Fruit fly (Drosophila melanogaster) whole organism, embryonic: Measurements from ENCODE around the gene CG6168.

Experiments
- CG11695 ChIP-seq: fragments of 200-800 bp; sonication (Bioruptor generic); IDR thresholded peaks from 3 replicates; pipeline ENCODE4 v1.3.6; 2022; ENCODE audit warnings: missing biosample characterization, missing genetic modification characterization
- CG11723 ChIP-seq: fragments of 200-800 bp; sonication (Bioruptor generic); optimal IDR thresholded peaks from 2 replicates; lab custom pipeline; 2017; ENCODE audit warnings: missing biosample characterization, mild to moderate bottlenecking, missing genetic modification characterization
- CG1233 ChIP-seq: fragments of 200-800 bp; sonication (Bioruptor generic); optimal IDR thresholded peaks from 4 replicates; lab custom pipeline; 2018; ENCODE audit warnings: missing biosample characterization, mild to moderate bottlenecking, missing genetic modification characterization
- CG16863 ChIP-seq: fragments of 200-800 bp; sonication (Bioruptor generic); optimal IDR thresholded peaks from 3 replicates; lab custom pipeline; 2016; ENCODE audit warnings: missing biosample characterization, missing genetic modification characterization
- CG17328 ChIP-seq: fragments of 200-800 bp; sonication (Bioruptor generic); IDR thresholded peaks from 2 replicates; pipeline ENCODE4 v1.3.6; 2022; ENCODE audit warnings: missing biosample characterization, missing genetic modification characterization
- CG17361 ChIP-seq: fragments of 200-800 bp; sonication (Bioruptor generic); IDR thresholded peaks from 3 replicates; pipeline ENCODE4 v1.3.6; 2022; ENCODE audit warnings: missing biosample characterization, missing genetic modification characterization
- CG17802 ChIP-seq: fragments of 200-800 bp; sonication (Bioruptor generic); optimal IDR thresholded peaks from 2 replicates; lab custom pipeline; 2018; ENCODE audit warnings: missing biosample characterization, mild to moderate bottlenecking, missing genetic modification characterization, moderate library complexity
- CG17912 ChIP-seq: fragments of 200-800 bp; sonication (Bioruptor generic); optimal IDR thresholded peaks from 2 replicates; lab custom pipeline; 2018; ENCODE audit warnings: missing biosample characterization, mild to moderate bottlenecking, missing genetic modification characterization
- CG6254 ChIP-seq: fragments of 200-800 bp; sonication (Bioruptor generic); optimal IDR thresholded peaks from 3 replicates; lab custom pipeline; 2017; ENCODE audit warnings: mild to moderate bottlenecking, missing biosample characterization, missing genetic modification reagents, missing genetic modification characterization
- CG7786 ChIP-seq: fragments of 200-800 bp; sonication (Bioruptor generic); optimal IDR thresholded peaks from 2 replicates; lab custom pipeline; 2016; ENCODE audit warnings: missing biosample characterization, missing genetic modification characterization
- CG9609 ChIP-seq: fragments of 200-800 bp; sonication (Bioruptor generic); optimal IDR thresholded peaks from 3 replicates; lab custom pipeline; 2016; ENCODE audit warnings: missing biosample characterization, missing genetic modification characterization
- Dfd ChIP-seq, 2 experiments: fragments of >200 bp; optimal IDR thresholded peaks; 2 replicates each; lab custom pipeline; 2017; ENCODE audit warnings: missing biosample characterization in 2 of 2, missing genetic modification characterization in 2 of 2
- Dref ChIP-seq: fragments of 200-800 bp; sonication (Bioruptor generic); IDR thresholded peaks from 2 replicates; pipeline ENCODE4 v1.3.6; 2022; ENCODE audit warnings: missing biosample characterization, missing genetic modification characterization
- Drgx ChIP-seq: fragments of 200-800 bp; sonication (Bioruptor generic); IDR thresholded peaks from 2 replicates; pipeline ENCODE4 v1.3.6; 2022; ENCODE audit warnings: missing biosample characterization, missing genetic modification characterization
- H15 ChIP-seq: fragments of 200-800 bp; sonication (Bioruptor generic); IDR thresholded peaks from 3 replicates; pipeline ENCODE4 v1.3.6; 2022; ENCODE audit warnings: missing biosample characterization, missing genetic modification characterization
- HLH3B ChIP-seq: fragments of 200-800 bp; sonication (Bioruptor generic); IDR thresholded peaks from 2 replicates; pipeline ENCODE4 v1.3.6; 2022; ENCODE audit warnings: missing biosample characterization, missing genetic modification characterization
- Jarid2 ChIP-seq: fragments of 200-800 bp; sonication (Bioruptor generic); optimal IDR thresholded peaks from 3 replicates; lab custom pipeline; 2017; ENCODE audit warnings: mild to moderate bottlenecking, missing biosample characterization, missing genetic modification reagents, missing genetic modification characterization
- Med ChIP-seq: fragments of 200-800 bp; sonication (Bioruptor generic); peaks from one replicate; lab custom pipeline; 2016; ENCODE audit warnings: missing biosample characterization, missing genetic modification characterization, mild to moderate bottlenecking, inconsistent platforms, moderate library complexity
- Meics ChIP-seq: fragments of 200-800 bp; sonication (Bioruptor generic); optimal IDR thresholded peaks from 2 replicates; lab custom pipeline; 2017; ENCODE audit warnings: missing biosample characterization, mild to moderate bottlenecking, missing genetic modification characterization
- Nf-YB ChIP-seq: fragments of 200-800 bp; sonication (Bioruptor generic); optimal IDR thresholded peaks from 3 replicates; lab custom pipeline; 2019; ENCODE audit warnings: missing biosample characterization, mild to moderate bottlenecking, missing genetic modification characterization, moderate library complexity
- Oli ChIP-seq: fragments of 200-800 bp; sonication (Bioruptor generic); optimal IDR thresholded peaks from 2 replicates; lab custom pipeline; 2018; ENCODE audit warnings: missing biosample characterization, mild to moderate bottlenecking, missing genetic modification characterization, moderate library complexity
- Poxn ChIP-seq: fragments of 200-800 bp; sonication (Bioruptor generic); IDR thresholded peaks from 2 replicates; pipeline ENCODE4 v1.3.6; 2022; ENCODE audit warnings: missing biosample characterization, missing genetic modification characterization
- Sox100B ChIP-seq: fragments of 200-800 bp; sonication (Bioruptor generic); optimal IDR thresholded peaks from 3 replicates; lab custom pipeline; 2018; ENCODE audit warnings: missing biosample characterization, mild to moderate bottlenecking, missing genetic modification characterization
- Spps ChIP-seq: fragments of 200-800 bp; sonication (Bioruptor generic); optimal IDR thresholded peaks from 2 replicates; lab custom pipeline; 2018; ENCODE audit warnings: missing biosample characterization, mild to moderate bottlenecking, missing genetic modification characterization
- Vsx1 ChIP-seq: fragments of 200-800 bp; sonication (Bioruptor generic); optimal IDR thresholded peaks from 2 replicates; lab custom pipeline; 2017; ENCODE audit warnings: missing biosample characterization, mild to moderate bottlenecking, missing genetic modification characterization, missing genetic modification reagents
- Xrp1 ChIP-seq: fragments of 200-800 bp; sonication (Bioruptor generic); IDR thresholded peaks from 2 replicates; pipeline ENCODE4 v1.3.6; 2022; ENCODE audit warnings: missing biosample characterization, missing genetic modification characterization
- bab2 ChIP-seq: fragments of 200-800 bp; sonication (Bioruptor generic); optimal IDR thresholded peaks from 2 replicates; lab custom pipeline; 2016; ENCODE audit warnings: missing biosample characterization, missing genetic modification characterization
- bbx ChIP-seq: fragments of 200-800 bp; sonication (Bioruptor generic); IDR thresholded peaks from 2 replicates; pipeline ENCODE4 v1.3.6; 2022; ENCODE audit warnings: missing biosample characterization, missing genetic modification characterization; ENCODE audit not compliant: partially characterized antibody
- cad ChIP-seq: fragments of >200 bp; optimal IDR thresholded peaks from 2 replicates; lab custom pipeline; 2017; ENCODE audit warnings: missing biosample characterization, missing genetic modification characterization
- chn ChIP-seq: fragments of 200-800 bp; sonication (Bioruptor generic); optimal IDR thresholded peaks from 2 replicates; lab custom pipeline; 2016; ENCODE audit warnings: missing biosample characterization, missing genetic modification characterization
- danr ChIP-seq: fragments of 200-800 bp; sonication (Bioruptor generic); IDR thresholded peaks from 2 replicates; pipeline ENCODE4 v1.3.6; 2022; ENCODE audit warnings: missing biosample characterization, missing genetic modification characterization
- ewg ChIP-seq: fragments of 200-800 bp; sonication (Bioruptor generic); optimal IDR thresholded peaks from 3 replicates; lab custom pipeline; 2017; ENCODE audit warnings: mild to moderate bottlenecking, missing biosample characterization, missing genetic modification reagents, missing genetic modification characterization
- gce ChIP-seq: fragments of 200-800 bp; sonication (Bioruptor generic); IDR thresholded peaks from 3 replicates; pipeline ENCODE4 v1.3.6; 2022; ENCODE audit warnings: missing biosample characterization, missing genetic modification characterization
- gem ChIP-seq: fragments of 200-800 bp; sonication (Bioruptor generic); optimal IDR thresholded peaks from 2 replicates; lab custom pipeline; 2019; ENCODE audit warnings: missing biosample characterization, mild to moderate bottlenecking, missing genetic modification characterization, moderate library complexity
- lmd ChIP-seq: fragments of 200-800 bp; sonication (Bioruptor generic); IDR thresholded peaks from 2 replicates; pipeline ENCODE4 v1.3.6; 2022; ENCODE audit warnings: missing biosample characterization, missing genetic modification characterization
- lola ChIP-seq, 3 experiments: fragments of >200 bp in 2 of 3; fragments of 200-800 bp in 1 of 3; sonication (Bioruptor generic) in 1 of 3; optimal IDR thresholded peaks; 2 replicates each; lab custom pipeline; 2017 to 2019; ENCODE audit warnings: missing biosample characterization in 3 of 3, missing genetic modification characterization in 3 of 3, mild to moderate bottlenecking in 1 of 3, moderate library complexity in 1 of 3
- nerfin-1 ChIP-seq: fragments of 200-800 bp; sonication (Bioruptor generic); optimal IDR thresholded peaks from 3 replicates; lab custom pipeline; 2019; ENCODE audit warnings: missing biosample characterization, mild to moderate bottlenecking, missing genetic modification characterization, moderate library complexity
- nerfin-2 ChIP-seq: fragments of 200-800 bp; sonication (Bioruptor generic); IDR thresholded peaks from 2 replicates; pipeline ENCODE4 v1.3.6; 2022; ENCODE audit warnings: missing biosample characterization, missing genetic modification characterization; ENCODE audit not compliant: partially characterized antibody
- onecut ChIP-seq: fragments of 200-800 bp; sonication (Bioruptor generic); IDR thresholded peaks from 2 replicates; pipeline ENCODE4 v1.3.6; 2022; ENCODE audit warnings: missing biosample characterization, missing genetic modification characterization
- pita ChIP-seq: fragments of 200-800 bp; sonication (Bioruptor generic); optimal IDR thresholded peaks from 2 replicates; lab custom pipeline; 2017; ENCODE audit warnings: missing biosample characterization, mild to moderate bottlenecking, missing genetic modification characterization
- psq ChIP-seq: fragments of 200-800 bp; sonication (Bioruptor generic); optimal IDR thresholded peaks from 2 replicates; lab custom pipeline; 2017; ENCODE audit warnings: missing biosample characterization, missing genetic modification characterization
- ranshi ChIP-seq: fragments of 200-800 bp; sonication (Bioruptor generic); IDR thresholded peaks from 2 replicates; pipeline ENCODE4 v1.3.6; 2022; ENCODE audit warnings: missing biosample characterization, missing genetic modification characterization
- row ChIP-seq: fragments of 200-800 bp; sonication (Bioruptor generic); IDR thresholded peaks from 3 replicates; pipeline ENCODE4 v1.3.6; 2022; ENCODE audit warnings: missing biosample characterization, missing genetic modification characterization
- sisA ChIP-seq: fragments of 200-800 bp; sonication (Bioruptor generic); IDR thresholded peaks from 2 replicates; pipeline ENCODE4 v1.3.6; 2022; ENCODE audit warnings: missing biosample characterization, missing genetic modification characterization
- stc ChIP-seq: fragments of 200-800 bp; sonication (Bioruptor generic); IDR thresholded peaks from 2 replicates; pipeline ENCODE4 v1.3.6; 2022; ENCODE audit warnings: missing biosample characterization, missing genetic modification characterization
- sug ChIP-seq: fragments of 200-800 bp; optimal IDR thresholded peaks from 2 replicates; lab custom pipeline; 2019; ENCODE audit warnings: missing biosample characterization, mild to moderate bottlenecking, missing genetic modification characterization, moderate library complexity
- zf30C ChIP-seq: fragments of 200-800 bp; sonication (Bioruptor generic); optimal IDR thresholded peaks from 3 replicates; lab custom pipeline; 2018; ENCODE audit warnings: missing biosample characterization, mild to moderate bottlenecking, missing genetic modification characterization

The CG6168 gene

dm6 chr3L:11366422-11366821 lies 44.9 kb upstream of the CG6168 start (continued):
- TF ChIP-seq CG17361 (GFP tag; lab: Robert Waterston, UW) (no peak), Meics (GFP tag; lab: Kevin White, UChicago) (no peak), CG11723 (GFP tag; lab: Kevin White, UChicago) (no peak), Dref (GFP tag; lab: Robert Waterston, UW) (no peak), nerfin-1 (tag; lab: Kevin White, UChicago) (no peak), Oli (tag; lab: Kevin White, UChicago) (no peak), CG11695 (GFP tag; lab: Robert Waterston, UW) (no peak), pita (no peak)

dm6 chr3L:11365432-11366318 lies 44.2 kb upstream of the CG6168 start:
- TF ChIP-seq gce (GFP tag; lab: Robert Waterston, UW) (0 out of 3 replicates have a peak, but pooled peaks have one; percentile 5), H15 (0 out of 3 replicates have a peak, but pooled peaks have one; percentile 26), CG11723 (GFP tag; lab: Kevin White, UChicago) (no peak), gem (peak; percentile 32), chn (GFP tag; lab: Kevin White, UChicago) (no peak), CG1233 (GFP tag; lab: Kevin White, UChicago) (no peak), Nf-YB (GFP tag; lab: Kevin White, UChicago) (no peak), Sox100B (GFP tag; lab: Kevin White, UChicago) (peak; percentile 31), sug (tag; lab: Kevin White, UChicago) (peak; percentile 46), CG7786 (no peak), zf30C (no peak), bbx (0 out of 2 replicates have a peak, but pooled peaks have one; percentile 30), Poxn (GFP tag; lab: Robert Waterston, UW) (no peak), Drgx (GFP tag; lab: Robert Waterston, UW) (peak; percentile 63), sisA (GFP tag; lab: Robert Waterston, UW) (0 out of 2 replicates have a peak, but pooled peaks have one; percentile 8), row (GFP tag; lab: Robert Waterston, UW) (peak; percentile 16; the same call in 1 of the 3 replicates), Med (GFP tag; lab: Kevin White, UChicago) (peak; percentile 68), onecut (GFP tag; lab: Robert Waterston, UW) (no peak), HLH3B (GFP tag; lab: Robert Waterston, UW) (no peak), stc (0 out of 2 replicates have a peak, but pooled peaks have one; percentile 25), lola (GFP tag; optimal IDR thresholded peaks at IDR 0.05; lab: Kevin White, UChicago) (peak in 1 of 3 experiments; percentile 8), CG16863 (GFP tag; lab: Kevin White, UChicago) (no peak), Xrp1 (GFP tag; lab: Robert Waterston, UW) (peak; percentile 5; the same call in 1 of the 2 replicates), bab2 (GFP tag; lab: Kevin White, UChicago) (no peak), CG17802 (tag; lab: Kevin White, UChicago) (peak; percentile 1), CG17912 (GFP tag; lab: Kevin White, UChicago) (no peak), cad (GFP tag; lab: Kevin White, UChicago) (no peak), Vsx1 (GFP tag; lab: Kevin White, UChicago) (no peak), Spps (tag; lab: Kevin White, UChicago) (no peak), CG9609 (GFP tag; lab: Kevin White, UChicago) (peak; percentile 3), ranshi (GFP tag; lab: Robert Waterston, UW) (0 out of 2 replicates have a peak, but pooled peaks have one; percentile 20), ewg (GFP tag; lab: Kevin White, UChicago) (peak; percentile 0), CG17328 (no peak), nerfin-2 (GFP tag; lab: Robert Waterston, UW) (no peak), psq (GFP tag; lab: Kevin White, UChicago) (peak; percentile 33), danr (GFP tag; lab: Robert Waterston, UW) (0 out of 2 replicates have a peak, but pooled peaks have one; percentile 17), Dfd (GFP tag; optimal IDR thresholded peaks at IDR 0.05; lab: Kevin White, UChicago) (no peak), Jarid2 (GFP tag; lab: Kevin White, UChicago) (no peak), CG6254 (no peak), lmd (GFP tag; lab: Robert Waterston, UW) (peak; percentile 26; the same call in 1 of the 2 replicates)
